Worm (Caenorhabditis elegans) whole organism, mixed stage, embryonic: ENCODE results near the gene slc-25A18.1.

ENCODE experiments used
- M03D4.4 ChIP-seq: sonication (generic microtip); optimal IDR thresholded peaks from 2 replicates; lab custom pipeline; 2017; ENCODE audit warnings: mild to moderate bottlenecking, missing genetic modification characterization, missing compliant biosample characterization
- bed-3 ChIP-seq: fragments of 200-800 bp; sonication (Bioruptor generic); optimal IDR thresholded peaks from 3 replicates; lab custom pipeline; 2018; ENCODE audit warnings: mild to moderate bottlenecking, missing genetic modification characterization, moderate library complexity, missing compliant biosample characterization
- blmp-1 ChIP-seq: fragments of 150-350 bp; optimal IDR thresholded peaks from 2 replicates; lab custom pipeline; 2014; ENCODE audit warnings: missing biosample characterization, missing genetic modification characterization
- ceh-83 ChIP-seq: fragments of 200-800 bp; sonication (Bioruptor generic); optimal IDR thresholded peaks from 2 replicates; lab custom pipeline; 2018; ENCODE audit warnings: mild to moderate bottlenecking, missing genetic modification characterization, missing compliant biosample characterization
- ces-1 ChIP-seq: fragments of 150-350 bp; optimal IDR thresholded peaks from 2 replicates; lab custom pipeline; 2014; ENCODE audit warnings: missing biosample characterization, missing genetic modification reagents, missing genetic modification characterization
- cnd-1 ChIP-seq: fragments of 200-800 bp; sonication (Bioruptor generic); optimal IDR thresholded peaks from 2 replicates; lab custom pipeline; 2018; ENCODE audit warnings: mild to moderate bottlenecking, missing genetic modification characterization, missing compliant biosample characterization
- elt-1 ChIP-seq: sonication (generic microtip); optimal IDR thresholded peaks from 2 replicates; lab custom pipeline; 2017; ENCODE audit warnings: missing genetic modification characterization, mild to moderate bottlenecking, missing compliant biosample characterization, antibody characterized with exemption, moderate library complexity, borderline replicate concordance; ENCODE audit not compliant: insufficient read depth
- elt-3 ChIP-seq: fragments of 150-350 bp; optimal IDR thresholded peaks from 2 replicates; lab custom pipeline; 2014; ENCODE audit warnings: missing biosample characterization, missing genetic modification characterization
- hlh-1 ChIP-seq: fragments of 150-350 bp; optimal IDR thresholded peaks from 2 replicates; lab custom pipeline; 2014; ENCODE audit warnings: missing biosample characterization, missing genetic modification reagents, missing genetic modification characterization
- lin-32 ChIP-seq: fragments of 200-800 bp; sonication (Bioruptor generic); optimal IDR thresholded peaks from 2 replicates; lab custom pipeline; 2018; ENCODE audit warnings: mild to moderate bottlenecking, missing genetic modification characterization, missing compliant biosample characterization
- nhr-12 ChIP-seq: fragments of 150-350 bp; optimal IDR thresholded peaks from 2 replicates; lab custom pipeline; 2014; ENCODE audit warnings: missing biosample characterization, missing genetic modification characterization
- nhr-28 ChIP-seq: fragments of 150-350 bp; optimal IDR thresholded peaks from 2 replicates; lab custom pipeline; 2014; ENCODE audit warnings: missing biosample characterization, missing genetic modification characterization
- pha-4 ChIP-seq: fragments of 150-350 bp; optimal IDR thresholded peaks from 2 replicates; lab custom pipeline; 2018; ENCODE audit warnings: missing biosample characterization, missing genetic modification reagents, missing genetic modification characterization
- sptf-1 ChIP-seq: sonication (generic microtip); optimal IDR thresholded peaks from 2 replicates; lab custom pipeline; 2017; ENCODE audit warnings: mild to moderate bottlenecking, missing genetic modification characterization, moderate library complexity, missing compliant biosample characterization
- unc-120 ChIP-seq: sonication (generic microtip); optimal IDR thresholded peaks from 2 replicates; lab custom pipeline; 2017; ENCODE audit warnings: missing genetic modification characterization, missing compliant biosample characterization; ENCODE audit not compliant: poor library complexity, severe bottlenecking

Gene slc-25A18.1

ce11 chrX:14954548-14954947, 49.2 kb downstream of the slc-25A18.1 start, which contains the start of gene pag-3:
pag-3 (minus strand) TSS chrX:14954648.
- TF ChIP-seq elt-3 (tag; lab: Kevin White, UChicago) = no peak
- no peak for TF ChIP-seq hlh-1 (tag; lab: Kevin White, UChicago)
- TF ChIP-seq elt-1 (tag; lab: Kevin White, UChicago) = no peak
- TF ChIP-seq nhr-12 (tag; lab: Kevin White, UChicago) = no peak
- no peak for TF ChIP-seq ces-1
- no peak for TF ChIP-seq nhr-28 (tag; lab: Kevin White, UChicago)
- no peak for TF ChIP-seq M03D4.4 (tag; lab: Kevin White, UChicago)
- TF ChIP-seq pha-4 (tag; lab: Kevin White, UChicago) = no peak
- TF ChIP-seq unc-120 = no peak
- TF ChIP-seq sptf-1 (tag; lab: Kevin White, UChicago) = no peak
- TF ChIP-seq cnd-1 (tag; lab: Kevin White, UChicago) = no peak
- no peak for TF ChIP-seq blmp-1 (tag; lab: Kevin White, UChicago)
- TF ChIP-seq lin-32 (GFP tag; lab: Kevin White, UChicago) = no peak
- TF ChIP-seq ceh-83 = no peak
- no peak for TF ChIP-seq bed-3 (GFP tag; lab: Kevin White, UChicago)
